Fruit fly (Drosophila melanogaster) whole organism, embryonic: ENCODE results near the gene CG42554.

Experiments used
- B-H1 ChIP-seq: fragments of 200-800 bp; sonication (Bioruptor generic); IDR thresholded peaks from 3 replicates; pipeline ENCODE4 v1.3.6; 2022; ENCODE audit warnings: missing biosample characterization, missing genetic modification characterization
- BEAF-32 ChIP-seq: fragments of 200-800 bp; sonication (Bioruptor generic); optimal IDR thresholded peaks from 3 replicates; lab custom pipeline; 2017; ENCODE audit warnings: missing biosample characterization, missing genetic modification characterization, mild to moderate bottlenecking, moderate library complexity, missing genetic modification reagents
- Blimp-1 ChIP-seq: fragments of 200-800 bp; sonication (Bioruptor generic); optimal IDR thresholded peaks from 3 replicates; lab custom pipeline; 2018; ENCODE audit warnings: missing biosample characterization, missing genetic modification characterization, mild to moderate bottlenecking, moderate library complexity, missing genetic modification reagents
- CG10274 ChIP-seq: fragments of 200-800 bp; sonication (Bioruptor generic); optimal IDR thresholded peaks from 3 replicates; lab custom pipeline; 2017; ENCODE audit warnings: missing biosample characterization, mild to moderate bottlenecking, missing genetic modification characterization
- CG10959 ChIP-seq: fragments of 200-800 bp; sonication (Bioruptor generic); IDR thresholded peaks from 2 replicates; pipeline ENCODE4 v1.3.6; 2022; ENCODE audit warnings: missing biosample characterization, missing genetic modification characterization
- CG11398 ChIP-seq: fragments of 200-800 bp; sonication (Bioruptor generic); optimal IDR thresholded peaks from 2 replicates; lab custom pipeline; 2016; ENCODE audit warnings: missing biosample characterization, missing genetic modification characterization
- CG11456 ChIP-seq: fragments of 200-800 bp; sonication (Bioruptor generic); IDR thresholded peaks from 3 replicates; pipeline ENCODE4 v1.3.6; 2022; ENCODE audit warnings: missing biosample characterization, missing genetic modification characterization
- CG11504 ChIP-seq: fragments of 200-800 bp; sonication (Bioruptor generic); optimal IDR thresholded peaks from 3 replicates; lab custom pipeline; 2019; ENCODE audit warnings: missing biosample characterization, mild to moderate bottlenecking, missing genetic modification characterization, moderate library complexity
- CG12236 ChIP-seq: fragments of 200-800 bp; sonication (Bioruptor generic); optimal IDR thresholded peaks from 2 replicates; lab custom pipeline; 2016; ENCODE audit warnings: missing biosample characterization, missing genetic modification characterization
- CG1602 ChIP-seq: fragments of 200-800 bp; sonication (Bioruptor generic); optimal IDR thresholded peaks from 3 replicates; lab custom pipeline; 2016; ENCODE audit warnings: missing biosample characterization, missing genetic modification characterization
- CG1647 ChIP-seq: fragments of 200-800 bp; sonication (Bioruptor generic); optimal IDR thresholded peaks from 3 replicates; lab custom pipeline; 2016; ENCODE audit warnings: missing biosample characterization, missing genetic modification characterization
- CG17361 ChIP-seq: fragments of 200-800 bp; sonication (Bioruptor generic); IDR thresholded peaks from 3 replicates; pipeline ENCODE4 v1.3.6; 2022; ENCODE audit warnings: missing biosample characterization, missing genetic modification characterization
- CG18599 ChIP-seq: fragments of 200-800 bp; sonication (Bioruptor generic); optimal IDR thresholded peaks from 3 replicates; lab custom pipeline; 2017; ENCODE audit warnings: missing biosample characterization, missing genetic modification characterization, mild to moderate bottlenecking, moderate library complexity, missing genetic modification reagents
- CG2678 ChIP-seq: fragments of 200-800 bp; sonication (Bioruptor generic); optimal IDR thresholded peaks from 3 replicates; lab custom pipeline; 2019; ENCODE audit warnings: missing biosample characterization, mild to moderate bottlenecking, missing genetic modification characterization, moderate library complexity
- CG32772 ChIP-seq: fragments of 200-800 bp; sonication (Bioruptor generic); IDR thresholded peaks from 2 replicates; pipeline ENCODE4 v1.3.6; 2022; ENCODE audit warnings: missing biosample characterization, missing genetic modification characterization
- CG34224 ChIP-seq: fragments of 200-800 bp; sonication (Bioruptor generic); IDR thresholded peaks from 3 replicates; pipeline ENCODE4 v1.3.6; 2022; ENCODE audit warnings: missing biosample characterization, missing genetic modification characterization; ENCODE audit not compliant: partially characterized antibody
- CG34422 ChIP-seq: fragments of 200-800 bp; sonication (Bioruptor generic); IDR thresholded peaks from 3 replicates; pipeline ENCODE4 v1.3.6; 2022; ENCODE audit warnings: missing biosample characterization, missing genetic modification characterization
- CG3726 ChIP-seq: fragments of 200-800 bp; sonication (Bioruptor generic); IDR thresholded peaks from 3 replicates; pipeline ENCODE4, ENCODE4 v1.3.6; 2022; ENCODE audit warnings: missing biosample characterization, missing genetic modification characterization
- CG4360 ChIP-seq: fragments of 200-800 bp; sonication (Bioruptor generic); IDR thresholded peaks from 2 replicates; pipeline ENCODE4 v1.3.6; 2022; ENCODE audit warnings: missing biosample characterization, missing genetic modification characterization
- CG4404 ChIP-seq: fragments of 200-800 bp; sonication (Bioruptor generic); IDR thresholded peaks from 2 replicates; pipeline ENCODE4 v1.3.6; 2022; ENCODE audit warnings: missing biosample characterization, missing genetic modification characterization
- CG7786 ChIP-seq: fragments of 200-800 bp; sonication (Bioruptor generic); optimal IDR thresholded peaks from 2 replicates; lab custom pipeline; 2016; ENCODE audit warnings: missing biosample characterization, missing genetic modification characterization
- Chrac-16 ChIP-seq: fragments of 200-800 bp; sonication (Bioruptor generic); optimal IDR thresholded peaks from 3 replicates; lab custom pipeline; 2016; ENCODE audit warnings: missing biosample characterization, missing genetic modification characterization
- Dbx ChIP-seq: fragments of 200-800 bp; sonication (Bioruptor generic); IDR thresholded peaks from 3 replicates; pipeline ENCODE4 v1.3.6; 2022; ENCODE audit warnings: missing biosample characterization, missing genetic modification characterization
- Dfd ChIP-seq, 2 experiments: fragments of >200 bp; optimal IDR thresholded peaks; 2 replicates each; lab custom pipeline; 2017; ENCODE audit warnings: missing biosample characterization in 2 of 2, missing genetic modification characterization in 2 of 2
- E2f1 ChIP-seq: fragments of 200-800 bp; sonication (Bioruptor generic); IDR thresholded peaks from 2 replicates; pipeline ENCODE4 v1.3.6; 2022; ENCODE audit warnings: missing biosample characterization, missing genetic modification characterization
- Fer2 ChIP-seq: fragments of 200-800 bp; sonication (Bioruptor generic); optimal IDR thresholded peaks from 2 replicates; lab custom pipeline; 2018; ENCODE audit warnings: missing biosample characterization, mild to moderate bottlenecking, missing genetic modification characterization, moderate library complexity
- HLH4C ChIP-seq: fragments of 200-800 bp; sonication (Bioruptor generic); IDR thresholded peaks from 3 replicates; pipeline ENCODE4 v1.3.6; 2022; ENCODE audit warnings: missing biosample characterization, missing genetic modification characterization; ENCODE audit not compliant: partially characterized antibody
- Lpt ChIP-seq: fragments of >200 bp; optimal IDR thresholded peaks from 2 replicates; lab custom pipeline; 2018; ENCODE audit warnings: missing biosample characterization, missing genetic modification characterization
- Mes4 ChIP-seq: fragments of 200-800 bp; sonication (Bioruptor generic); optimal IDR thresholded peaks from 2 replicates; lab custom pipeline; 2016; ENCODE audit warnings: missing biosample characterization, missing genetic modification characterization
- Sin3A ChIP-seq: fragments of >200 bp; optimal IDR thresholded peaks from 2 replicates; lab custom pipeline; 2018
- Xbp1 ChIP-seq: fragments of 200-800 bp; sonication (Bioruptor generic); optimal IDR thresholded peaks from 3 replicates; lab custom pipeline; 2016; ENCODE audit warnings: missing biosample characterization, mild to moderate bottlenecking, missing genetic modification characterization
- ara ChIP-seq: fragments of 200-800 bp; sonication (Bioruptor generic); IDR thresholded peaks from 2 replicates; pipeline ENCODE4 v1.3.6; 2022; ENCODE audit warnings: missing biosample characterization, missing genetic modification characterization
- ato ChIP-seq: fragments of 200-800 bp; sonication (Bioruptor generic); IDR thresholded peaks from 2 replicates; pipeline ENCODE4 v1.3.6; 2022; ENCODE audit warnings: missing biosample characterization, missing genetic modification characterization; ENCODE audit not compliant: partially characterized antibody
- bab2 ChIP-seq: fragments of 200-800 bp; sonication (Bioruptor generic); optimal IDR thresholded peaks from 2 replicates; lab custom pipeline; 2016; ENCODE audit warnings: missing biosample characterization, missing genetic modification characterization
- cad ChIP-seq: fragments of >200 bp; optimal IDR thresholded peaks from 2 replicates; lab custom pipeline; 2017; ENCODE audit warnings: missing biosample characterization, missing genetic modification characterization
- chif ChIP-seq, 2 experiments: fragments of 200-800 bp; sonication (Bioruptor generic); optimal IDR thresholded peaks; 3 replicates each; lab custom pipeline; 2016; ENCODE audit warnings: missing biosample characterization in 2 of 2, missing genetic modification characterization in 2 of 2
- dimm ChIP-seq: fragments of 200-800 bp; sonication (Bioruptor generic); IDR thresholded peaks from 2 replicates; pipeline ENCODE4 v1.3.6; 2022; ENCODE audit warnings: missing biosample characterization, missing genetic modification characterization
- eve ChIP-seq, 2 experiments: fragments of >200 bp; optimal IDR thresholded peaks; 2 replicates each; lab custom pipeline; 2017; ENCODE audit warnings: missing biosample characterization in 2 of 2, missing genetic modification characterization in 2 of 2
- fd102C ChIP-seq: fragments of 200-800 bp; sonication (Bioruptor generic); optimal IDR thresholded peaks from 2 replicates; lab custom pipeline; 2018; ENCODE audit warnings: missing biosample characterization, mild to moderate bottlenecking, missing genetic modification characterization, moderate library complexity
- fd64A ChIP-seq: fragments of 200-800 bp; sonication (Bioruptor generic); optimal IDR thresholded peaks from 3 replicates; lab custom pipeline; 2018; ENCODE audit warnings: missing biosample characterization, mild to moderate bottlenecking, missing genetic modification characterization
- gsb-n ChIP-seq: fragments of 200-800 bp; sonication (Bioruptor generic); optimal IDR thresholded peaks from 3 replicates; lab custom pipeline; 2018; ENCODE audit warnings: missing biosample characterization, mild to moderate bottlenecking, missing genetic modification characterization
- mam ChIP-seq: fragments of 200-800 bp; sonication (Bioruptor generic); optimal IDR thresholded peaks from 3 replicates; lab custom pipeline; 2016; ENCODE audit warnings: missing biosample characterization, missing genetic modification characterization
- org-1 ChIP-seq: fragments of 200-800 bp; sonication (Bioruptor generic); optimal IDR thresholded peaks from 2 replicates; lab custom pipeline; 2017; ENCODE audit warnings: missing biosample characterization, missing genetic modification characterization
- pfk ChIP-seq: fragments of 200-800 bp; sonication (Bioruptor generic); optimal IDR thresholded peaks from 2 replicates; lab custom pipeline; 2018; ENCODE audit warnings: missing biosample characterization, mild to moderate bottlenecking, missing genetic modification characterization, moderate library complexity
- pum ChIP-seq: fragments of 200-800 bp; sonication (Bioruptor generic); optimal IDR thresholded peaks from 2 replicates; lab custom pipeline; 2016; ENCODE audit warnings: missing biosample characterization, missing genetic modification characterization
- sima ChIP-seq: fragments of 200-800 bp; sonication (Bioruptor generic); optimal IDR thresholded peaks from 2 replicates; lab custom pipeline; 2016; ENCODE audit warnings: missing biosample characterization, missing genetic modification characterization
- ssp ChIP-seq: fragments of 200-800 bp; sonication (Bioruptor generic); IDR thresholded peaks from 2 replicates; pipeline ENCODE4 v1.3.6; 2022; ENCODE audit warnings: missing biosample characterization, missing genetic modification characterization
- tna ChIP-seq: fragments of 200-800 bp; sonication (Bioruptor generic); IDR thresholded peaks from 2 replicates; pipeline ENCODE4 v1.3.6; 2022; ENCODE audit warnings: missing biosample characterization, missing genetic modification characterization; ENCODE audit not compliant: partially characterized antibody
- wdn ChIP-seq: fragments of 200-800 bp; sonication (Bioruptor generic); IDR thresholded peaks from 2 replicates; pipeline ENCODE4 v1.3.6; 2022; ENCODE audit warnings: missing biosample characterization, missing genetic modification characterization
- zen ChIP-seq: fragments of 200-800 bp; sonication (Bioruptor generic); optimal IDR thresholded peaks from 3 replicates; lab custom pipeline; 2018; ENCODE audit warnings: missing biosample characterization, mild to moderate bottlenecking, missing genetic modification characterization, moderate library complexity

Gene CG42554

dm6 chr3L:815234-816200, 20.0 kb upstream of the CG42554 start (continued):
- no peak for TF ChIP-seq CG10274 (GFP tag; lab: Kevin White, UChicago)
- no peak for TF ChIP-seq CG4404 (GFP tag; lab: Robert Waterston, UW)
- TF ChIP-seq gsb-n (tag; lab: Kevin White, UChicago) = no peak
- no peak for TF ChIP-seq ssp (GFP tag; lab: Robert Waterston, UW)
- TF ChIP-seq org-1 (GFP tag; lab: Kevin White, UChicago) = no peak
- no peak for TF ChIP-seq CG17361
- peak; percentile 44; the same call in 1 of the 2 replicates for TF ChIP-seq dimm
- no peak for TF ChIP-seq CG34224 (GFP tag; lab: Robert Waterston, UW)
- TF ChIP-seq pfk (GFP tag; lab: Kevin White, UChicago) = no peak
- TF ChIP-seq fd102C (GFP tag; lab: Kevin White, UChicago) = no peak
- TF ChIP-seq CG2678 (tag; lab: Kevin White, UChicago) = peak; percentile 57
- TF ChIP-seq zen = no peak
- no peak for TF ChIP-seq fd64A
- TF ChIP-seq Chrac-16 (GFP tag; lab: Kevin White, UChicago) = no peak
- TF ChIP-seq BEAF-32 (GFP tag; lab: Kevin White, UChicago) = no peak
- TF ChIP-seq Fer2 (tag; lab: Kevin White, UChicago) = no peak
- no peak for TF ChIP-seq bab2 (GFP tag; lab: Kevin White, UChicago)
- TF ChIP-seq Blimp-1 (GFP tag; lab: Kevin White, UChicago) = peak; percentile 61
- TF ChIP-seq Dfd (GFP tag; optimal IDR thresholded peaks at IDR 0.05; lab: Kevin White, UChicago) = no peak
- no peak for TF ChIP-seq CG11456 (GFP tag; lab: Robert Waterston, UW)
- TF ChIP-seq CG34422 (GFP tag; lab: Robert Waterston, UW) = peak; percentile 34; the same call in 1 of the 3 replicates
- no peak for TF ChIP-seq mam (GFP tag; lab: Kevin White, UChicago)
- no peak for TF ChIP-seq CG10959 (GFP tag; lab: Robert Waterston, UW)
- TF ChIP-seq CG18599 = no peak
- no peak for TF ChIP-seq tna
- no peak for TF ChIP-seq cad (GFP tag; lab: Kevin White, UChicago)
- no peak for TF ChIP-seq CG7786 (GFP tag; lab: Kevin White, UChicago)
- 0 out of 3 replicates have a peak, but pooled peaks have one; percentile 18 for TF ChIP-seq CG3726 (GFP tag; lab: Robert Waterston, UW)
- no peak for TF ChIP-seq Xbp1 (GFP tag; lab: Kevin White, UChicago)
- TF ChIP-seq chif (GFP tag; optimal IDR thresholded peaks at IDR 0.05; lab: Kevin White, UChicago) = no peak
- no peak for TF ChIP-seq Lpt (GFP tag; lab: Kevin White, UChicago)
- no peak for TF ChIP-seq CG1602 (GFP tag; lab: Kevin White, UChicago)
- TF ChIP-seq CG11504 (tag; lab: Kevin White, UChicago) = peak; percentile 53
- TF ChIP-seq eve (GFP tag; optimal IDR thresholded peaks at IDR 0.05; lab: Kevin White, UChicago) = peak in 1 of 2 experiments; percentile 25
- no peak for TF ChIP-seq CG1647 (GFP tag; lab: Kevin White, UChicago)
- TF ChIP-seq ato (GFP tag; lab: Robert Waterston, UW) = no peak
- no peak for TF ChIP-seq Sin3A (lab: Kevin White, UChicago)
- TF ChIP-seq ara = peak; percentile 29; the same call in 1 of the 2 replicates
- peak; percentile 63 for TF ChIP-seq E2f1 (GFP tag; lab: Robert Waterston, UW)
- TF ChIP-seq sima = no peak
- peak; percentile 72 for TF ChIP-seq CG32772 (GFP tag; lab: Robert Waterston, UW)
- TF ChIP-seq B-H1 (GFP tag; lab: Robert Waterston, UW) = no peak
- TF ChIP-seq wdn = no peak
- no peak for TF ChIP-seq CG11398 (GFP tag; lab: Kevin White, UChicago)
- no peak for TF ChIP-seq CG12236 (GFP tag; lab: Kevin White, UChicago)
- TF ChIP-seq CG4360 = no peak
- TF ChIP-seq pum (GFP tag; lab: Kevin White, UChicago) = no peak
- no peak for TF ChIP-seq Mes4 (GFP tag; lab: Kevin White, UChicago)
- TF ChIP-seq Dbx (GFP tag; lab: Robert Waterston, UW) = no peak
- no peak for TF ChIP-seq HLH4C
